Fruit fly (Drosophila melanogaster) whole organism, wandering third instar larva: Measurements from ENCODE around the gene CG8562.

Experiments
- Abd-B ChIP-seq: fragments of >200 bp; optimal IDR thresholded peaks from 2 replicates; lab custom pipeline; 2017; ENCODE audit warnings: missing biosample characterization, missing genetic modification characterization
- CG32264 ChIP-seq: fragments of 200-800 bp; sonication (Bioruptor generic); optimal IDR thresholded peaks from 2 replicates; lab custom pipeline; 2016; ENCODE audit warnings: missing biosample characterization, missing genetic modification characterization
- CG9705 ChIP-seq: fragments of 200-800 bp; sonication (Bioruptor generic); optimal IDR thresholded peaks from 2 replicates; lab custom pipeline; 2018; ENCODE audit warnings: missing biosample characterization, mild to moderate bottlenecking, missing genetic modification characterization
- CrebA ChIP-seq: fragments of 200-800 bp; sonication (Bioruptor generic); optimal IDR thresholded peaks from 2 replicates; lab custom pipeline; 2016; ENCODE audit warnings: missing biosample characterization, mild to moderate bottlenecking, missing genetic modification characterization, borderline replicate concordance
- Dif ChIP-seq: fragments of 200-275, 200-300 bp; sonication (Bioruptor generic); optimal IDR thresholded peaks from 2 replicates; lab custom pipeline; 2018; ENCODE audit warnings: missing biosample characterization, missing genetic modification characterization; ENCODE audit not compliant: partially characterized antibody
- GATAd ChIP-seq: sonication (Bioruptor generic); optimal IDR thresholded peaks from 2 replicates; lab custom pipeline; 2016; ENCODE audit warnings: missing biosample characterization, missing genetic modification characterization
- Hnf4 ChIP-seq: fragments of 200-800 bp; sonication (Bioruptor generic); optimal IDR thresholded peaks from 2 replicates; lab custom pipeline; 2016; ENCODE audit warnings: missing biosample characterization, mild to moderate bottlenecking, missing genetic modification characterization
- Hr78 ChIP-seq: fragments of >200 bp; optimal IDR thresholded peaks from 2 replicates; lab custom pipeline; 2017; ENCODE audit warnings: missing biosample characterization, missing genetic modification characterization
- Hr83 ChIP-seq: fragments of 200-300 bp; sonication (Bioruptor generic); optimal IDR thresholded peaks from 2 replicates; lab custom pipeline; 2016; ENCODE audit warnings: missing biosample characterization, mild to moderate bottlenecking, missing genetic modification characterization, moderate library complexity; ENCODE audit not compliant: poor library complexity, severe bottlenecking
- Jra ChIP-seq: sonication (Bioruptor generic); optimal IDR thresholded peaks from 2 replicates; lab custom pipeline; 2016; ENCODE audit warnings: missing biosample characterization, missing genetic modification characterization
- Mio ChIP-seq: sonication (Bioruptor generic); optimal IDR thresholded peaks from 2 replicates; lab custom pipeline; 2016; ENCODE audit warnings: missing biosample characterization, missing genetic modification characterization
- Myc ChIP-seq: fragments of >200 bp; optimal IDR thresholded peaks from 2 replicates; lab custom pipeline; 2017
- N ChIP-seq: fragments of >200 bp; optimal IDR thresholded peaks from 2 replicates; lab custom pipeline; 2018; ENCODE audit warnings: missing biosample characterization, missing external identifiers, missing genetic modification characterization
- OdsH ChIP-seq: fragments of 200-800 bp; sonication (Bioruptor generic); optimal IDR thresholded peaks from 2 replicates; lab custom pipeline; 2016; ENCODE audit warnings: missing biosample characterization, mild to moderate bottlenecking, missing genetic modification characterization
- Rel ChIP-seq, 2 experiments: fragments of 200-800 bp; sonication (Bioruptor generic) in 1 of 2; optimal IDR thresholded peaks; 2 replicates in 1 of 2; 3 replicates in 1 of 2; lab custom pipeline; 2016 to 2019; ENCODE audit warnings: mild to moderate bottlenecking in 2 of 2, missing biosample characterization in 2 of 2, missing genetic modification characterization in 2 of 2, moderate library complexity in 1 of 2
- Sp1 ChIP-seq: fragments of 200-800 bp; sonication (Bioruptor generic); optimal IDR thresholded peaks from 3 replicates; lab custom pipeline; 2019; ENCODE audit warnings: missing biosample characterization, mild to moderate bottlenecking, missing genetic modification characterization, moderate library complexity
- brk ChIP-seq: fragments of 200-800 bp; sonication (Bioruptor generic); optimal IDR thresholded peaks from 2 replicates; lab custom pipeline; 2016; ENCODE audit warnings: missing biosample characterization, mild to moderate bottlenecking, missing genetic modification characterization
- dl ChIP-seq, 2 experiments: fragments of 175-275, 200-275 bp in 1 of 2; fragments of 200-275 bp in 1 of 2; sonication (Bioruptor generic); optimal IDR thresholded peaks; lab custom pipeline; 2018; ENCODE audit warnings: mild to moderate bottlenecking in 2 of 2, missing biosample characterization in 2 of 2, missing genetic modification characterization in 2 of 2, moderate library complexity in 2 of 2; ENCODE audit not compliant: partially characterized antibody in 2 of 2, insufficient read depth in 1 of 2
- dmrt93B ChIP-seq: fragments of 200-800 bp; sonication (Bioruptor generic); optimal IDR thresholded peaks from 2 replicates; lab custom pipeline; 2018; ENCODE audit warnings: missing biosample characterization, mild to moderate bottlenecking, missing genetic modification characterization
- dsf ChIP-seq: sonication (Bioruptor generic); optimal IDR thresholded peaks from 2 replicates; lab custom pipeline; 2016; ENCODE audit warnings: missing biosample characterization, missing genetic modification characterization, borderline replicate concordance
- fru ChIP-seq: fragments of 200-800 bp; sonication (Bioruptor generic); optimal IDR thresholded peaks from 3 replicates; lab custom pipeline; 2016; ENCODE audit warnings: missing biosample characterization, mild to moderate bottlenecking, missing genetic modification characterization
- h ChIP-seq: fragments of 200-800 bp; sonication (Bioruptor generic); optimal IDR thresholded peaks from 3 replicates; lab custom pipeline; 2016; ENCODE audit warnings: missing biosample characterization, mild to moderate bottlenecking, missing genetic modification characterization
- jim ChIP-seq: fragments of 175-275, 200-325 bp; sonication (Bioruptor generic); optimal IDR thresholded peaks from 2 replicates; lab custom pipeline; 2016; ENCODE audit warnings: missing biosample characterization, mild to moderate bottlenecking, missing genetic modification characterization
- lola ChIP-seq: fragments of >200 bp; optimal IDR thresholded peaks from 2 replicates; lab custom pipeline; 2017; ENCODE audit warnings: missing biosample characterization, missing genetic modification characterization
- pan ChIP-seq: fragments of >200 bp; optimal IDR thresholded peaks from 2 replicates; lab custom pipeline; 2017
- psq ChIP-seq: fragments of 200-800 bp; sonication (Bioruptor generic); optimal IDR thresholded peaks from 3 replicates; lab custom pipeline; 2017; ENCODE audit warnings: missing biosample characterization, mild to moderate bottlenecking, missing genetic modification characterization, moderate library complexity
- rgr ChIP-seq: fragments of 200-800 bp; sonication (Bioruptor generic); optimal IDR thresholded peaks from 3 replicates; lab custom pipeline; 2016; ENCODE audit warnings: missing biosample characterization, mild to moderate bottlenecking, missing genetic modification characterization
- sage ChIP-seq: fragments of 200-800 bp; sonication (Bioruptor generic); optimal IDR thresholded peaks from 2 replicates; lab custom pipeline; 2016; ENCODE audit warnings: missing biosample characterization, mild to moderate bottlenecking, missing genetic modification characterization
- sv ChIP-seq: fragments of 200-800 bp; sonication (Bioruptor generic); optimal IDR thresholded peaks from 3 replicates; lab custom pipeline; 2016; ENCODE audit warnings: missing biosample characterization, missing genetic modification characterization
- usp ChIP-seq: fragments of >200 bp; optimal IDR thresholded peaks from 2 replicates; lab custom pipeline; 2017; ENCODE audit warnings: missing biosample characterization, missing genetic modification characterization
- woc ChIP-seq: sonication (Bioruptor generic); optimal IDR thresholded peaks from 2 replicates; lab custom pipeline; 2016; ENCODE audit warnings: missing biosample characterization, mild to moderate bottlenecking, missing genetic modification characterization

Gene CG8562

DNA sequence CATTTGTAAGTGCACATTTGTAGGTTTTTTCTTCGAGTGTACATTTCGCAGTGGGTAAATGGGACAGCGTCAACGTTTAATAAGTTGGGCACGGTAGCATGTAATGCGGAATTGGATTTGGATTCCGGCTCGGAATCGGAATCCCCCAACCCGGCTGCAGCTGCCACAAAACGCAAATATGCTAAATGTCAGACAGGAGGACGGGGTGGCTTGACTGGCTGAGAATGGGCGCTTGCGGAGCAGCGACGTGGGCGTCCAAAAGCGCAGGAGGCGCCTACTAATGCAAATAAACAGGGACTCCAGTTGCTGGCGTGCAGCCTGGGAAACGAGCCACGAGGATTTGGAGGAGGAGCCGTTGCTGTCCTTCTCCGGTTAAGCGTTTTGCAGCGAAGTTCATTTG is 10.3 kb upstream of the CG8562 start, which contains the start of gene CG8564:
Gene CG8564 (minus strand): TSS at position 101 of the 400 bp plus-strand sequence.
- TF ChIP-seq CG32264 (GFP tag; lab: Kevin White, UChicago), result no peak
- no peak for TF ChIP-seq Hr83 (GFP tag; lab: Kevin White, UChicago)
- no peak for TF ChIP-seq Dif
- TF ChIP-seq N (GFP tag; lab: Kevin White, UChicago), result no peak
- TF ChIP-seq jim, result no peak
- no peak for TF ChIP-seq brk
- TF ChIP-seq sage (GFP tag; lab: Kevin White, UChicago), result no peak
- no peak for TF ChIP-seq Sp1
- no peak for TF ChIP-seq usp (GFP tag; lab: Kevin White, UChicago)
- TF ChIP-seq Abd-B, result no peak
- no peak for TF ChIP-seq dsf (GFP tag; lab: Kevin White, UChicago)
- TF ChIP-seq Mio (GFP tag; lab: Kevin White, UChicago), result no peak
- TF ChIP-seq CrebA (GFP tag; lab: Kevin White, UChicago), result no peak
- no peak for TF ChIP-seq Rel (GFP tag; optimal IDR thresholded peaks at IDR 0.05; lab: Kevin White, UChicago)
- TF ChIP-seq Rel (tag; optimal IDR thresholded peaks at IDR 0.05; lab: Kevin White, UChicago), result no peak
- no peak for TF ChIP-seq psq (GFP tag; lab: Kevin White, UChicago)
- no peak for TF ChIP-seq Hr78
- TF ChIP-seq dmrt93B (GFP tag; lab: Kevin White, UChicago), result no peak
- no peak for TF ChIP-seq OdsH (GFP tag; lab: Kevin White, UChicago)
- TF ChIP-seq Myc (lab: Kevin White, UChicago), result no peak
- no peak for TF ChIP-seq Hnf4 (GFP tag; lab: Kevin White, UChicago)

DNA sequence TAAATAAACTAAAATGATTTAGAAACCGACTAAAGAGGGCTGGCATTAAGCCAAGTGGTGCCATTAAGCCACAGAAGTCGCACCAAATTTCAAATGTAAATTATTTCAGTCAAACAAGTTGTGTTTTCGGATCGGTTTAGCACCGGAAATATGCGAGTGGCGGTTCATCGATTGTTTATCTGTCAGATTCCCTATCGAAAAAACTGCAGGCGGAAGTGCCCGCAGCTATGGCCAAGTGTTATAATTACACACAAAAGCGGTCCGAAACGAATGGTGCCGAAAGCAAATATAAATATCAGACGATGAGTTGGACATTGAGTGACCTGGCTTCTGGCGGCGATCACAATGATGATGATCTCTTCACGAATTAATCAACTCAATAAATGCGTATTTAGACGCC is 8.1 kb upstream of the CG8562 start:
- TF ChIP-seq Abd-B, result no peak
- no peak for TF ChIP-seq h (GFP tag; lab: Kevin White, UChicago)
- no peak for TF ChIP-seq fru (GFP tag; lab: Kevin White, UChicago)
- no peak for TF ChIP-seq woc (GFP tag; lab: Kevin White, UChicago)
- no peak for TF ChIP-seq GATAd (GFP tag; lab: Kevin White, UChicago)

DNA sequence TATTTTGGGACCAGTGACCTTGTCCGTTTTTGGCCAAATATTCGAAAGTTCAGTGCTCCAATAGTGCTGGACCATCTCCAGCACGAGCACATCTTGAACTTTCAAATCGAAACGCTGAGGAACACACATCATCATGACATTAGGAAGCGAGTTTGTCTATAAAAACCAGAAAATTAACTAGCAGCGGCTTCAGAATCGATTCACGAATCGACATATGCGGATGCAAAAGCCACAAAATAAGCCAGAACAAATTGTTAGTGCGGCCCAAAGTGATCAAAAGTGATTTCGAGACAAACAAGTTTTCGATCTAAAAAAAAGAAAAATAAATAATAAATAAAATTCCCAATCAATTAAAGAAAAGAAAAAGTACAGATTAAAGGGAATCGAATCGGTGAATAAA is 7.6 kb upstream of the CG8562 start, which contains the start of gene CG8563:
Gene CG8563 (plus strand): TSS at position 301 of the 400 bp plus-strand sequence.
- TF ChIP-seq pan (no peak), CrebA (GFP tag; lab: Kevin White, UChicago) (no peak), CG32264 (GFP tag; lab: Kevin White, UChicago) (no peak), usp (GFP tag; lab: Kevin White, UChicago) (no peak), rgr (no peak), h (GFP tag; lab: Kevin White, UChicago) (no peak)

DNA sequence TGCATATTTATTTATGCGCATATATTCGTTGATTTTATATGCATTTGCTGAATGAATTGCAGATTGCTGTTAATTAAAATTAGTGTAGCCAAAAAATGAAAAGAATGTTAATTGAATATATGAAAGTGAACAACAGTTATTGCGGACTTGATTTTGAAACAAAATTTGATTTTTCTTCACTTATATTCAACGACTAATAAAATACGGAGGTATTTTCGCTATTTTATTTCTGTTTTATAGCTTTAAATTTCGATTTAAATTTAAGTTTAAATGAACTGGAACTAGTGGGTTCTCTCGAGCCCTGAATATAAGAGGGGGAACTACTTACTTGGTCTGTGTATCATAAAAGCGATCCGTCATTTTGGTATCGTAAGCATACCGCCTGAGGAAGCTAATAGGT is 2.0 kb upstream of the CG8562 start, which contains the start of gene CG32379:
Gene CG32379 (plus strand): TSS at position 301 of the 400 bp plus-strand sequence.
- TF ChIP-seq h (GFP tag; lab: Kevin White, UChicago), result no peak
- no peak for TF ChIP-seq CG32264 (GFP tag; lab: Kevin White, UChicago)
- no peak for TF ChIP-seq Sp1
- no peak for TF ChIP-seq Hr78
- no peak for TF ChIP-seq jim
- TF ChIP-seq GATAd (GFP tag; lab: Kevin White, UChicago), result no peak
- TF ChIP-seq psq (GFP tag; lab: Kevin White, UChicago), result no peak
- TF ChIP-seq sv, result no peak
- no peak for TF ChIP-seq CrebA (GFP tag; lab: Kevin White, UChicago)
- no peak for TF ChIP-seq pan
- TF ChIP-seq usp (GFP tag; lab: Kevin White, UChicago), result no peak
- TF ChIP-seq dl (GFP tag; optimal IDR thresholded peaks at IDR 0.05; lab: Kevin White, UChicago; ENCODE audit: insufficient read depth in 1 of 2, partially characterized antibody in 2 of 2), result no peak
- no peak for TF ChIP-seq CG9705 (GFP tag; lab: Kevin White, UChicago)
- TF ChIP-seq sage (GFP tag; lab: Kevin White, UChicago), result no peak

DNA sequence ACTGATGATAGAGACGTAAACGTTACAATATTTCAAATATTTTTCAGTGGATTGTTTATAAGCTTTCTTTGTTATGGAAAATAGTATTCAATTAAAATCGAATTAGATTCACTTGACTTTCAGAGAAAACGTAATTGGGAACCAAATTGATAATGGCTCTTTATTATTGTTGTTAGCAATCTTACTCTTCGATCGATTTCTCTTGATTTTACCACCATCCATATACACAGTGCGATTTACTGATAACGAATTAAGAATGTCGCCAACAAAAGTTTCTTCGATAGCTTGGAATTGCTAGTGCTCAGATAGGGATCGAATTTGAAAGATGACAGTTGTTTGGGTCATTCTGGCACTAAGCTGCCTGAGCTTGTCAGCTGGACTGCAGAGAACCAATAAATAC is 1.7 kb downstream of the CG8562 start, which contains the start of gene CG18417:
Gene CG18417 (plus strand): TSS at position 301 of the 400 bp plus-strand sequence.
- TF ChIP-seq GATAd (GFP tag; lab: Kevin White, UChicago) (no peak), Jra (GFP tag; lab: Kevin White, UChicago) (no peak), lola (GFP tag; lab: Kevin White, UChicago) (no peak), Rel (GFP tag; optimal IDR thresholded peaks at IDR 0.05; lab: Kevin White, UChicago) (no peak), Rel (tag; optimal IDR thresholded peaks at IDR 0.05; lab: Kevin White, UChicago) (no peak), Dif (no peak), dl (GFP tag; optimal IDR thresholded peaks at IDR 0.05; lab: Kevin White, UChicago; ENCODE audit: insufficient read depth in 1 of 2, partially characterized antibody in 2 of 2) (no peak), jim (no peak), fru (GFP tag; lab: Kevin White, UChicago) (no peak), usp (GFP tag; lab: Kevin White, UChicago) (no peak), CrebA (GFP tag; lab: Kevin White, UChicago) (no peak), rgr (no peak), sage (GFP tag; lab: Kevin White, UChicago) (no peak)
